Worm (Caenorhabditis elegans) whole organism, late embryonic: ENCODE data around the gene B0222.5.

Source experiments
- C08G9.2 ChIP-seq: sonication (generic microtip); optimal IDR thresholded peaks from 2 replicates; lab custom pipeline; 2016; ENCODE audit warnings: mild to moderate bottlenecking, missing genetic modification characterization, moderate library complexity, missing compliant biosample characterization
- K09A11.1 ChIP-seq: sonication (generic microtip); optimal IDR thresholded peaks from 2 replicates; lab custom pipeline; 2017; ENCODE audit warnings: antibody characterized with exemption, mild to moderate bottlenecking, missing genetic modification characterization, missing compliant biosample characterization; ENCODE audit not compliant: insufficient read depth
- Y22D7AL.16 ChIP-seq: sonication (generic microtip); optimal IDR thresholded peaks from 2 replicates; lab custom pipeline; 2016; ENCODE audit warnings: missing genetic modification characterization, missing compliant biosample characterization
- ceh-14 ChIP-seq: sonication (generic microtip); optimal IDR thresholded peaks from 2 replicates; lab custom pipeline; 2016; ENCODE audit warnings: missing genotype, missing genetic modification characterization, missing compliant biosample characterization
- ceh-18 ChIP-seq: sonication (generic microtip); optimal IDR thresholded peaks from 2 replicates; lab custom pipeline; 2016; ENCODE audit warnings: missing genetic modification characterization, missing compliant biosample characterization
- ceh-19 ChIP-seq: fragments of 200-800 bp; sonication (Bioruptor generic); optimal IDR thresholded peaks from 2 replicates; lab custom pipeline; 2018; ENCODE audit warnings: mild to moderate bottlenecking, missing genetic modification characterization, missing compliant biosample characterization
- ceh-2 ChIP-seq: sonication (generic microtip); optimal IDR thresholded peaks from 2 replicates; lab custom pipeline; 2016; ENCODE audit warnings: missing genotype, missing genetic modification characterization, missing compliant biosample characterization
- ceh-24 ChIP-seq: sonication (generic microtip); optimal IDR thresholded peaks from 2 replicates; lab custom pipeline; 2016; ENCODE audit warnings: mild to moderate bottlenecking, missing genetic modification characterization, missing compliant biosample characterization
- ceh-48 ChIP-seq: sonication (generic microtip); optimal IDR thresholded peaks from 2 replicates; lab custom pipeline; 2016; ENCODE audit warnings: missing genetic modification characterization, inconsistent platforms, missing compliant biosample characterization
- ceh-9 ChIP-seq: sonication (generic microtip); optimal IDR thresholded peaks from 2 replicates; lab custom pipeline; 2016; ENCODE audit warnings: mild to moderate bottlenecking, missing genetic modification characterization, inconsistent platforms, missing compliant biosample characterization
- che-1 ChIP-seq: sonication (generic microtip); optimal IDR thresholded peaks from 2 replicates; lab custom pipeline; 2016; ENCODE audit warnings: mild to moderate bottlenecking, missing genetic modification characterization, missing compliant biosample characterization
- elt-4 ChIP-seq: sonication (generic microtip); optimal IDR thresholded peaks from 2 replicates; lab custom pipeline; 2016; ENCODE audit warnings: missing genetic modification characterization, missing compliant biosample characterization
- eyg-1 ChIP-seq: sonication (generic microtip); optimal IDR thresholded peaks from 2 replicates; lab custom pipeline; 2016; ENCODE audit warnings: missing genotype, missing genetic modification characterization, missing compliant biosample characterization
- fax-1 ChIP-seq: sonication (generic microtip); optimal IDR thresholded peaks from 2 replicates; lab custom pipeline; 2016; ENCODE audit warnings: missing genotype, missing genetic modification characterization, missing compliant biosample characterization
- fkh-10 ChIP-seq: fragments of 150-350 bp; optimal IDR thresholded peaks from 2 replicates; lab custom pipeline; 2014; ENCODE audit warnings: missing biosample characterization, missing genetic modification reagents, missing genetic modification characterization
- hlh-30 ChIP-seq: sonication (generic microtip); optimal IDR thresholded peaks from 2 replicates; lab custom pipeline; 2017; ENCODE audit warnings: antibody characterized with exemption, missing genetic modification characterization, missing compliant biosample characterization; ENCODE audit not compliant: insufficient read depth
- hlh-6 ChIP-seq: sonication (generic microtip); optimal IDR thresholded peaks from 2 replicates; lab custom pipeline; 2016; ENCODE audit warnings: missing genotype, missing genetic modification characterization, missing compliant biosample characterization
- hlh-8 ChIP-seq: sonication (generic microtip); optimal IDR thresholded peaks from 2 replicates; lab custom pipeline; 2016; ENCODE audit warnings: missing genotype, missing genetic modification characterization, missing compliant biosample characterization
- madf-2 ChIP-seq: sonication (generic microtip); optimal IDR thresholded peaks from 2 replicates; lab custom pipeline; 2017; ENCODE audit warnings: missing genetic modification characterization, missing compliant biosample characterization
- mec-3 ChIP-seq: sonication (generic microtip); optimal IDR thresholded peaks from 2 replicates; lab custom pipeline; 2016; ENCODE audit warnings: borderline replicate concordance, missing genetic modification characterization, missing compliant biosample characterization
- npax-4 ChIP-seq: sonication (generic microtip); optimal IDR thresholded peaks from 2 replicates; lab custom pipeline; 2016; ENCODE audit warnings: missing genetic modification characterization, missing compliant biosample characterization
- odd-2 ChIP-seq: sonication (generic microtip); optimal IDR thresholded peaks from 2 replicates; lab custom pipeline; 2017; ENCODE audit warnings: antibody characterized with exemption, mild to moderate bottlenecking, missing genetic modification characterization, missing compliant biosample characterization
- pha-4 ChIP-seq: fragments of 150-350 bp; optimal IDR thresholded peaks from 2 replicates; lab custom pipeline; 2018; ENCODE audit warnings: missing biosample characterization, missing genetic modification reagents, missing genetic modification characterization
- pqm-1 ChIP-seq: sonication (generic microtip); optimal IDR thresholded peaks from 2 replicates; lab custom pipeline; 2016; ENCODE audit warnings: missing genetic modification characterization, missing compliant biosample characterization
- pros-1 ChIP-seq: fragments of 150-350 bp; optimal IDR thresholded peaks from 2 replicates; lab custom pipeline; 2014; ENCODE audit warnings: missing biosample characterization, missing genetic modification reagents, missing genetic modification characterization
- ref-2 ChIP-seq: sonication (generic microtip); optimal IDR thresholded peaks from 2 replicates; lab custom pipeline; 2016; ENCODE audit warnings: missing genetic modification characterization, missing compliant biosample characterization
- rnt-1 ChIP-seq: sonication (generic microtip); optimal IDR thresholded peaks from 2 replicates; lab custom pipeline; 2016; ENCODE audit warnings: missing genetic modification characterization, missing compliant biosample characterization
- sdc-2 ChIP-seq: sonication (generic microtip); optimal IDR thresholded peaks from 2 replicates; lab custom pipeline; 2016; ENCODE audit warnings: missing genotype, missing genetic modification characterization, missing compliant biosample characterization
- syd-9 ChIP-seq: sonication (generic microtip); optimal IDR thresholded peaks from 2 replicates; lab custom pipeline; 2016; ENCODE audit warnings: mild to moderate bottlenecking, missing genetic modification characterization, moderate library complexity, missing compliant biosample characterization
- unc-42 ChIP-seq: sonication (generic microtip); optimal IDR thresholded peaks from 2 replicates; lab custom pipeline; 2016; ENCODE audit warnings: missing genotype, missing genetic modification characterization, missing compliant biosample characterization
- ztf-16 ChIP-seq: sonication (generic microtip); optimal IDR thresholded peaks from 2 replicates; lab custom pipeline; 2017; ENCODE audit warnings: missing genetic modification characterization, missing compliant biosample characterization

The B0222.5 gene

ce11 chrV:9194055-9194454 lies 39.4 kb upstream of the B0222.5 start:
- TF ChIP-seq fax-1 (tag; lab: Kevin White, UChicago) (no peak), unc-42 (tag; lab: Kevin White, UChicago) (peak; percentile 93), hlh-30 (tag; lab: Kevin White, UChicago) (no peak), pros-1 (tag; lab: Kevin White, UChicago) (no peak), syd-9 (no peak), odd-2 (tag; lab: Kevin White, UChicago) (no peak)

- TF ChIP-seq syd-9 = no peak
- TF ChIP-seq npax-4 (tag; lab: Kevin White, UChicago) = no peak
- no peak for TF ChIP-seq ceh-2 (tag; lab: Kevin White, UChicago)
- TF ChIP-seq ceh-48 = no peak
- no peak for TF ChIP-seq elt-4 (tag; lab: Kevin White, UChicago)
- TF ChIP-seq eyg-1 (tag; lab: Kevin White, UChicago) = no peak
- TF ChIP-seq Y22D7AL.16 = no peak
- TF ChIP-seq hlh-6 (tag; lab: Kevin White, UChicago) = no peak
- TF ChIP-seq ceh-14 (tag; lab: Kevin White, UChicago) = no peak
- no peak for TF ChIP-seq C08G9.2 (tag; lab: Kevin White, UChicago)
- TF ChIP-seq ceh-24 (tag; lab: Kevin White, UChicago) = no peak
- no peak for TF ChIP-seq pqm-1 (tag; lab: Kevin White, UChicago)
- TF ChIP-seq, all 69 proteins: peak for 0
These were observed 36.7 kb upstream of the B0222.5 start, which contains the start of gene sphr-1 for ce11 chrV:9191406-9191805. Gene sphr-1 (plus strand): TSS chrV:9191610.

- TF ChIP-seq K09A11.1 (no peak), ceh-18 (tag; lab: Kevin White, UChicago) (no peak), mec-3 (tag; lab: Kevin White, UChicago) (no peak), ceh-2 (tag; lab: Kevin White, UChicago) (no peak), pha-4 (tag; lab: Kevin White, UChicago) (no peak), pros-1 (tag; lab: Kevin White, UChicago) (no peak), sdc-2 (no peak), fkh-10 (GFP tag; lab: Kevin White, UChicago) (no peak), ref-2 (tag; lab: Kevin White, UChicago) (no peak), rnt-1 (tag; lab: Kevin White, UChicago) (no peak), hlh-8 (tag; lab: Kevin White, UChicago) (no peak), ceh-9 (tag; lab: Kevin White, UChicago) (no peak), ztf-16 (no peak)
These were observed 31.4 kb upstream of the B0222.5 start for ce11 chrV:9186028-9186427.

- TF ChIP-seq madf-2 (tag; lab: Kevin White, UChicago) (no peak), unc-42 (tag; lab: Kevin White, UChicago) (peak; percentile 64)
These were observed 29.2 kb upstream of the B0222.5 start for ce11 chrV:9183718-9184441.

ce11 chrV:9181669-9182250 lies 27.1 kb upstream of the B0222.5 start, which contains the start of gene ptr-1:
Gene ptr-1 (minus strand): TSS chrV:9181719.
- TF ChIP-seq che-1 (tag; lab: Kevin White, UChicago) (no peak), fax-1 (tag; lab: Kevin White, UChicago) (no peak), ceh-19 (GFP tag; lab: Kevin White, UChicago) (no peak)
